Worm (Caenorhabditis elegans) whole organism, midembryonic: ENCODE data around the gene cpx-2.

Experiments
- T22C8.4 ChIP-seq: fragments of 200-800 bp; sonication (Bioruptor generic); IDR thresholded peaks from 2 replicates; pipeline ENCODE4 v1.3.6; 2022; ENCODE audit warnings: missing genetic modification characterization, missing compliant biosample characterization
- cog-1 ChIP-seq: sonication (generic microtip); optimal IDR thresholded peaks from 2 replicates; lab custom pipeline; 2016; ENCODE audit warnings: missing genetic modification characterization, missing compliant biosample characterization
- flt-1 ChIP-seq: fragments of 200-800 bp; sonication (Bioruptor generic); IDR thresholded peaks from 2 replicates; pipeline ENCODE4 v1.3.6; 2022; ENCODE audit warnings: missing genetic modification characterization, missing compliant biosample characterization
- klf-2 ChIP-seq: fragments of 200-800 bp; sonication (Bioruptor generic); conservative IDR thresholded peaks from 2 replicates; pipeline ENCODE4 v1.3.6; 2022; ENCODE audit warnings: missing genetic modification reagents, missing genetic modification characterization, missing compliant biosample characterization
- med-1 ChIP-seq: sonication (generic microtip); optimal IDR thresholded peaks from 2 replicates; lab custom pipeline; 2017; ENCODE audit warnings: missing genetic modification characterization, mild to moderate bottlenecking, missing compliant biosample characterization, antibody characterized with exemption, missing genetic modification reagents; ENCODE audit not compliant: insufficient read depth
- ref-1 ChIP-seq: fragments of 200-800 bp; sonication (Bioruptor generic); conservative IDR thresholded peaks from 2 replicates; pipeline ENCODE4 v1.3.6; 2022; ENCODE audit warnings: missing genetic modification reagents, missing genetic modification characterization, missing compliant biosample characterization
- tab-1 ChIP-seq: fragments of 200-800 bp; sonication (Bioruptor generic); IDR thresholded peaks from 2 replicates; pipeline ENCODE4 v1.3.6; 2022; ENCODE audit warnings: missing genetic modification characterization, missing compliant biosample characterization
- ztf-23 ChIP-seq: fragments of 200-800 bp; sonication (Bioruptor generic); IDR thresholded peaks from 2 replicates; pipeline ENCODE4 v1.3.6; 2022; ENCODE audit warnings: missing genetic modification reagents, missing genetic modification characterization, missing compliant biosample characterization
- ztf-29 ChIP-seq: fragments of 200-800 bp; sonication (Bioruptor generic); IDR thresholded peaks from 2 replicates; pipeline ENCODE4 v1.3.6; 2022; ENCODE audit warnings: missing genetic modification reagents, missing genetic modification characterization, missing compliant biosample characterization

cpx-2 gene

ce11 chrX:13102838-13103237, 31.8 kb upstream of the cpx-2 start:
- TF ChIP-seq ztf-29 (GFP tag; lab: Robert Waterston, UW) (no peak), klf-2 (GFP tag; lab: Robert Waterston, UW) (no peak), ztf-23 (GFP tag; lab: Robert Waterston, UW) (no peak), tab-1 (GFP tag; lab: Robert Waterston, UW) (no peak), flt-1 (GFP tag; lab: Robert Waterston, UW) (no peak), med-1 (no peak), ref-1 (no peak)

- no peak for TF ChIP-seq tab-1 (GFP tag; lab: Robert Waterston, UW)
- TF ChIP-seq T22C8.4 (GFP tag; lab: Robert Waterston, UW) = no peak
- TF ChIP-seq med-1 = no peak
- no peak for TF ChIP-seq klf-2 (GFP tag; lab: Robert Waterston, UW)
- no peak for TF ChIP-seq ztf-29 (GFP tag; lab: Robert Waterston, UW)
- TF ChIP-seq flt-1 (GFP tag; lab: Robert Waterston, UW) = no peak
- TF ChIP-seq cog-1 (tag; lab: Kevin White, UChicago) = no peak
- TF ChIP-seq ref-1 = no peak
- no peak for TF ChIP-seq ztf-23 (GFP tag; lab: Robert Waterston, UW)
Observed at ce11 chrX:13100410-13100809, 29.4 kb upstream of the cpx-2 start, which contains the start of gene R03G8.6. Gene R03G8.6, minus strand, starts transcription at chrX:13100510.

- TF ChIP-seq klf-2 (GFP tag; lab: Robert Waterston, UW) (no peak), ztf-29 (GFP tag; lab: Robert Waterston, UW) (no peak), ztf-23 (GFP tag; lab: Robert Waterston, UW) (no peak), ref-1 (no peak), cog-1 (tag; lab: Kevin White, UChicago) (no peak), med-1 (no peak), tab-1 (GFP tag; lab: Robert Waterston, UW) (no peak), T22C8.4 (GFP tag; lab: Robert Waterston, UW) (no peak), flt-1 (GFP tag; lab: Robert Waterston, UW) (no peak)
Observed at ce11 chrX:13091199-13091598, 20.2 kb upstream of the cpx-2 start.

ce11 chrX:13090665-13091064, 19.6 kb upstream of the cpx-2 start, which contains the start of gene R03G8.3:
Gene R03G8.3, plus strand, starts transcription at chrX:13090965.
- no peak for TF ChIP-seq ref-1
- no peak for TF ChIP-seq klf-2 (GFP tag; lab: Robert Waterston, UW)
- TF ChIP-seq tab-1 (GFP tag; lab: Robert Waterston, UW) = no peak
- TF ChIP-seq med-1 = no peak
- no peak for TF ChIP-seq cog-1 (tag; lab: Kevin White, UChicago)
- TF ChIP-seq T22C8.4 (GFP tag; lab: Robert Waterston, UW) = no peak
- no peak for TF ChIP-seq ztf-23 (GFP tag; lab: Robert Waterston, UW)
- TF ChIP-seq ztf-29 (GFP tag; lab: Robert Waterston, UW) = no peak
- no peak for TF ChIP-seq flt-1 (GFP tag; lab: Robert Waterston, UW)

- TF ChIP-seq flt-1 (GFP tag; lab: Robert Waterston, UW) = no peak
- no peak for TF ChIP-seq tab-1 (GFP tag; lab: Robert Waterston, UW)
- TF ChIP-seq med-1 = no peak
- no peak for TF ChIP-seq cog-1 (tag; lab: Kevin White, UChicago)
- no peak for TF ChIP-seq T22C8.4 (GFP tag; lab: Robert Waterston, UW)
- TF ChIP-seq ztf-29 (GFP tag; lab: Robert Waterston, UW) = no peak
- TF ChIP-seq ztf-23 (GFP tag; lab: Robert Waterston, UW) = no peak
- no peak for TF ChIP-seq klf-2 (GFP tag; lab: Robert Waterston, UW)
- TF ChIP-seq ref-1 = no peak
Observed at ce11 chrX:13088539-13088938, 17.5 kb upstream of the cpx-2 start.

- TF ChIP-seq ztf-29 (GFP tag; lab: Robert Waterston, UW) (no peak), ztf-23 (GFP tag; lab: Robert Waterston, UW) (no peak), med-1 (no peak), T22C8.4 (GFP tag; lab: Robert Waterston, UW) (no peak), flt-1 (GFP tag; lab: Robert Waterston, UW) (no peak), klf-2 (GFP tag; lab: Robert Waterston, UW) (no peak), ref-1 (no peak), tab-1 (GFP tag; lab: Robert Waterston, UW) (no peak), cog-1 (tag; lab: Kevin White, UChicago) (no peak)
Observed at ce11 chrX:13084273-13084672, 13.3 kb upstream of the cpx-2 start, which contains the start of gene R03G8.1. Gene R03G8.1, plus strand, starts transcription at chrX:13084573.

- TF ChIP-seq ref-1 = no peak
- no peak for TF ChIP-seq ztf-29 (GFP tag; lab: Robert Waterston, UW)
- TF ChIP-seq klf-2 (GFP tag; lab: Robert Waterston, UW) = no peak
- TF ChIP-seq med-1 = no peak
- no peak for TF ChIP-seq tab-1 (GFP tag; lab: Robert Waterston, UW)
- no peak for TF ChIP-seq cog-1 (tag; lab: Kevin White, UChicago)
- TF ChIP-seq T22C8.4 (GFP tag; lab: Robert Waterston, UW) = no peak
- TF ChIP-seq flt-1 (GFP tag; lab: Robert Waterston, UW) = no peak
- no peak for TF ChIP-seq ztf-23 (GFP tag; lab: Robert Waterston, UW)
Observed at ce11 chrX:13082326-13082725, 11.3 kb upstream of the cpx-2 start, which contains the start of gene str-10. Gene str-10, plus strand, starts transcription at chrX:13082626.

- TF ChIP-seq klf-2 (GFP tag; lab: Robert Waterston, UW) = no peak
- TF ChIP-seq ztf-23 (GFP tag; lab: Robert Waterston, UW) = no peak
- TF ChIP-seq cog-1 (tag; lab: Kevin White, UChicago) = no peak
- TF ChIP-seq ztf-29 (GFP tag; lab: Robert Waterston, UW) = no peak
- no peak for TF ChIP-seq flt-1 (GFP tag; lab: Robert Waterston, UW)
- TF ChIP-seq tab-1 (GFP tag; lab: Robert Waterston, UW) = no peak
- TF ChIP-seq T22C8.4 (GFP tag; lab: Robert Waterston, UW) = no peak
- TF ChIP-seq med-1 = no peak
- no peak for TF ChIP-seq ref-1
Observed at ce11 chrX:13077872-13078271, 6.9 kb upstream of the cpx-2 start, which contains the start of gene K03A11.4. Gene K03A11.4, plus strand, starts transcription at chrX:13078172.

ce11 chrX:13074373-13074772, 3.4 kb upstream of the cpx-2 start, which contains the start of gene ceh-28:
Gene ceh-28, plus strand, starts transcription at chrX:13074673.
- TF ChIP-seq med-1 = no peak
